Worm (Caenorhabditis elegans) whole organism, L1 larva: ENCODE data around the gene F44E2.3.

Experiments
- C04F5.9 ChIP-seq: sonication (generic microtip); optimal IDR thresholded peaks from 2 replicates; lab custom pipeline; 2016; ENCODE audit warnings: missing genetic modification characterization, missing compliant biosample characterization
- C16A3.4 ChIP-seq: fragments of 150-350 bp; optimal IDR thresholded peaks from 2 replicates; lab custom pipeline; 2014; ENCODE audit warnings: missing biosample characterization, missing genetic modification characterization
- aha-1 ChIP-seq: fragments of 150-350 bp; optimal IDR thresholded peaks from 2 replicates; lab custom pipeline; 2014; ENCODE audit warnings: missing biosample characterization, missing genetic modification characterization
- alr-1 ChIP-seq: fragments of 200-800 bp; sonication (Bioruptor generic); optimal IDR thresholded peaks from 2 replicates; lab custom pipeline; 2018; ENCODE audit warnings: borderline replicate concordance, mild to moderate bottlenecking, missing genetic modification characterization, missing compliant biosample characterization
- aly-2 ChIP-seq: fragments of 150-350 bp; optimal IDR thresholded peaks from 2 replicates; lab custom pipeline; 2014; ENCODE audit warnings: missing biosample characterization, missing genetic modification characterization
- ama-1 ChIP-seq: fragments of 150-350 bp; optimal IDR thresholded peaks from 2 replicates; lab custom pipeline; 2014
- blmp-1 ChIP-seq: fragments of 150-350 bp; optimal IDR thresholded peaks from 2 replicates; lab custom pipeline; 2014; ENCODE audit warnings: missing biosample characterization, missing genetic modification characterization
- ceh-63 ChIP-seq: fragments of 200-800 bp; sonication (Bioruptor generic); optimal IDR thresholded peaks from 2 replicates; lab custom pipeline; 2018; ENCODE audit warnings: mild to moderate bottlenecking, missing genetic modification characterization, missing compliant biosample characterization
- ceh-82 ChIP-seq, 3 experiments: fragments of 150-350 bp in 1 of 3; sonication (generic microtip) in 2 of 3; optimal IDR thresholded peaks; 2 replicates each; lab custom pipeline; 2014 to 2017; ENCODE audit warnings: missing biosample characterization in 3 of 3, missing genetic modification characterization in 3 of 3
- ces-1 ChIP-seq: fragments of 150-350 bp; optimal IDR thresholded peaks from 2 replicates; lab custom pipeline; 2014; ENCODE audit warnings: missing biosample characterization, missing genetic modification reagents, missing genetic modification characterization
- dpl-1 ChIP-seq, 3 experiments: fragments of 150-350 bp in 2 of 3; sonication (generic microtip) in 1 of 3; optimal IDR thresholded peaks; 2 replicates each; lab custom pipeline; 2014 to 2017; ENCODE audit warnings: missing biosample characterization in 3 of 3, missing genetic modification characterization in 3 of 3, missing genetic modification reagents in 3 of 3
- dsc-1 ChIP-seq: sonication (generic microtip); optimal IDR thresholded peaks from 2 replicates; lab custom pipeline; 2016; ENCODE audit warnings: mild to moderate bottlenecking, missing genetic modification characterization, missing compliant biosample characterization
- efl-1 ChIP-seq, 4 experiments: fragments of 150-350 bp; optimal IDR thresholded peaks in 3 of 4; peaks in 1 of 4; 1 replicate in 1 of 4; 2 replicates in 3 of 4; lab custom pipeline; 2014; ENCODE audit warnings: missing biosample characterization in 2 of 4, missing genetic modification characterization in 2 of 4, missing genetic modification reagents in 2 of 4
- egl-13 ChIP-seq: sonication (generic microtip); optimal IDR thresholded peaks from 2 replicates; lab custom pipeline; 2016; ENCODE audit warnings: missing genotype, missing genetic modification reagents, missing genetic modification characterization, missing compliant biosample characterization
- elt-2 ChIP-seq: sonication (generic microtip); optimal IDR thresholded peaks from 2 replicates; lab custom pipeline; 2016; ENCODE audit warnings: missing genetic modification characterization, mild to moderate bottlenecking, inconsistent platforms, missing compliant biosample characterization, missing genetic modification reagents
- elt-3 ChIP-seq, 6 experiments: fragments of 150-350 bp in 1 of 6; sonication (generic microtip); optimal IDR thresholded peaks; 2 replicates each; lab custom pipeline; 2017 to 2018; ENCODE audit warnings: missing biosample characterization in 6 of 6, missing genetic modification characterization in 6 of 6, inconsistent platforms in 1 of 6
- ets-5 ChIP-seq: fragments of 200-800 bp; sonication (Bioruptor generic); IDR thresholded peaks from 2 replicates; pipeline ENCODE4 v1.3.6; 2022; ENCODE audit warnings: missing genetic modification characterization, missing compliant biosample characterization
- fkh-10 ChIP-seq: sonication (generic microtip); optimal IDR thresholded peaks from 2 replicates; lab custom pipeline; 2017; ENCODE audit warnings: missing biosample characterization, missing genetic modification reagents, missing genetic modification characterization
- fos-1 ChIP-seq: fragments of 150-350 bp; optimal IDR thresholded peaks from 2 replicates; lab custom pipeline; 2014; ENCODE audit warnings: missing biosample characterization, missing genetic modification characterization
- hlh-4 ChIP-seq: sonication (generic microtip); optimal IDR thresholded peaks from 2 replicates; lab custom pipeline; 2016; ENCODE audit warnings: mild to moderate bottlenecking, missing genetic modification characterization, missing compliant biosample characterization
- hpl-2 ChIP-seq: fragments of 150-350 bp; optimal IDR thresholded peaks from 2 replicates; lab custom pipeline; 2014; ENCODE audit warnings: missing biosample characterization, missing genetic modification reagents, missing genetic modification characterization
- isw-1 ChIP-seq: fragments of 200-800 bp; sonication (Bioruptor generic); IDR thresholded peaks from 2 replicates; pipeline ENCODE4 v1.3.6; 2022; ENCODE audit warnings: missing genetic modification characterization, missing compliant biosample characterization
- lin-13 ChIP-seq: fragments of 150-350 bp; optimal IDR thresholded peaks from 2 replicates; lab custom pipeline; 2014; ENCODE audit warnings: missing biosample characterization, missing genetic modification reagents, missing genetic modification characterization
- lin-14 ChIP-seq: fragments of 200-800 bp; sonication (Bioruptor generic); optimal IDR thresholded peaks from 2 replicates; lab custom pipeline; 2018; ENCODE audit warnings: mild to moderate bottlenecking, missing genetic modification characterization, moderate library complexity, missing compliant biosample characterization
- lin-35 ChIP-seq, 2 experiments: fragments of 150-350 bp; optimal IDR thresholded peaks; 2 replicates each; lab custom pipeline; 2014; ENCODE audit warnings: missing biosample characterization in 2 of 2, missing genetic modification characterization in 2 of 2, missing genetic modification reagents in 2 of 2
- lir-3 ChIP-seq: sonication (generic microtip); optimal IDR thresholded peaks from 2 replicates; lab custom pipeline; 2016; ENCODE audit warnings: mild to moderate bottlenecking, missing genetic modification characterization, moderate library complexity, missing compliant biosample characterization; ENCODE audit not compliant: poor library complexity
- lsy-2 ChIP-seq, 2 experiments: fragments of 150-350 bp; optimal IDR thresholded peaks; 2 replicates each; lab custom pipeline; 2014; ENCODE audit warnings: missing biosample characterization in 2 of 2, missing genetic modification characterization in 2 of 2
- mdl-1 ChIP-seq, 2 experiments: fragments of 150-350 bp; optimal IDR thresholded peaks; 2 replicates each; lab custom pipeline; 2014 to 2017; ENCODE audit warnings: missing biosample characterization in 2 of 2, missing genetic modification characterization in 2 of 2, inconsistent platforms in 1 of 2
- mef-2 ChIP-seq: fragments of 150-350 bp; optimal IDR thresholded peaks from 2 replicates; lab custom pipeline; 2014; ENCODE audit warnings: missing biosample characterization, missing genetic modification characterization
- mep-1 ChIP-seq: fragments of 150-350 bp; optimal IDR thresholded peaks from 2 replicates; lab custom pipeline; 2014; ENCODE audit warnings: missing biosample characterization, missing genetic modification characterization
- nhr-11 ChIP-seq: fragments of 150-350 bp; optimal IDR thresholded peaks from 2 replicates; lab custom pipeline; 2014; ENCODE audit warnings: missing biosample characterization, missing genetic modification characterization
- nhr-12 ChIP-seq: sonication (generic microtip); optimal IDR thresholded peaks from 2 replicates; lab custom pipeline; 2017; ENCODE audit warnings: missing biosample characterization, missing genetic modification characterization
- nhr-237 ChIP-seq: fragments of 150-350 bp; optimal IDR thresholded peaks from 2 replicates; lab custom pipeline; 2014; ENCODE audit warnings: missing biosample characterization, missing genetic modification characterization
- nhr-28 ChIP-seq: fragments of 150-350 bp; optimal IDR thresholded peaks from 2 replicates; lab custom pipeline; 2014; ENCODE audit warnings: missing biosample characterization, missing genetic modification characterization
- nhr-47 ChIP-seq: sonication (generic microtip); optimal IDR thresholded peaks from 2 replicates; lab custom pipeline; 2016; ENCODE audit warnings: mild to moderate bottlenecking, missing genetic modification characterization, moderate library complexity, missing compliant biosample characterization
- nhr-90 ChIP-seq: sonication (generic microtip); optimal IDR thresholded peaks from 2 replicates; lab custom pipeline; 2016; ENCODE audit warnings: mild to moderate bottlenecking, missing genetic modification characterization, missing compliant biosample characterization; ENCODE audit not compliant: poor library complexity
- pag-3 ChIP-seq: sonication (generic microtip); optimal IDR thresholded peaks from 2 replicates; lab custom pipeline; 2017; ENCODE audit warnings: missing genetic modification characterization, mild to moderate bottlenecking, missing compliant biosample characterization, antibody characterized with exemption, borderline replicate concordance; ENCODE audit not compliant: insufficient read depth
- pax-3 ChIP-seq: fragments of 200-800 bp; sonication (Bioruptor generic); optimal IDR thresholded peaks from 2 replicates; lab custom pipeline; 2018; ENCODE audit warnings: mild to moderate bottlenecking, missing genetic modification characterization, moderate library complexity, missing compliant biosample characterization
- skn-1 ChIP-seq: fragments of 150-350 bp; optimal IDR thresholded peaks from 2 replicates; lab custom pipeline; 2014; ENCODE audit warnings: missing biosample characterization, missing genetic modification characterization
- sup-37 ChIP-seq: fragments of 200-800 bp; sonication (Bioruptor generic); optimal IDR thresholded peaks from 2 replicates; lab custom pipeline; 2018; ENCODE audit warnings: mild to moderate bottlenecking, missing genetic modification characterization, missing compliant biosample characterization
- swsn-7 ChIP-seq: sonication (generic microtip); optimal IDR thresholded peaks from 2 replicates; lab custom pipeline; 2016; ENCODE audit warnings: missing genetic modification characterization, missing compliant biosample characterization
- tlp-1 ChIP-seq: fragments of 150-350 bp; optimal IDR thresholded peaks from 2 replicates; lab custom pipeline; 2014; ENCODE audit warnings: missing biosample characterization, missing genetic modification characterization
- unc-62 ChIP-seq: fragments of 150-350 bp; optimal IDR thresholded peaks from 2 replicates; lab custom pipeline; 2014; ENCODE audit warnings: missing biosample characterization, missing genetic modification reagents, missing genetic modification characterization
- unc-98 ChIP-seq: fragments of 200-800 bp; sonication (Bioruptor generic); IDR thresholded peaks from 2 replicates; pipeline ENCODE4 v1.3.6; 2022; ENCODE audit warnings: missing genetic modification characterization, missing compliant biosample characterization
- vab-15 ChIP-seq: sonication (generic microtip); optimal IDR thresholded peaks from 2 replicates; lab custom pipeline; 2017; ENCODE audit warnings: missing genotype, mild to moderate bottlenecking, missing genetic modification characterization, missing compliant biosample characterization
- zip-4 ChIP-seq: fragments of 200-800 bp; sonication (Bioruptor generic); optimal IDR thresholded peaks from 2 replicates; lab custom pipeline; 2018; ENCODE audit warnings: mild to moderate bottlenecking, missing genetic modification characterization, moderate library complexity, missing compliant biosample characterization
- ztf-11 ChIP-seq, 2 experiments: sonication (generic microtip); optimal IDR thresholded peaks; 2 replicates each; lab custom pipeline; 2016 to 2017; ENCODE audit warnings: missing genetic modification characterization in 2 of 2, missing biosample characterization in 1 of 2, missing compliant biosample characterization in 1 of 2

The F44E2.3 gene

ce11 chrIII:8801864-8802818 is 27.0 kb downstream of the F44E2.3 start (continued):
- peak; percentile 98 for TF ChIP-seq mep-1 (tag; lab: Kevin White, UChicago)
- TF ChIP-seq ceh-82 (tag; optimal IDR thresholded peaks at IDR 0.05; lab: Kevin White, UChicago) = peak; percentile 69 to 96 (median 96)
- TF ChIP-seq fkh-10 (GFP tag; lab: Kevin White, UChicago) = peak; percentile 93
- peak; percentile 68 to 72 (median 70) for TF ChIP-seq dpl-1 (GFP tag; optimal IDR thresholded peaks at IDR 0.05; lab: Kevin White, UChicago)
- TF ChIP-seq lin-35 (GFP tag; optimal IDR thresholded peaks at IDR 0.05; lab: Kevin White, UChicago) = peak; percentile 72 to 91
- TF ChIP-seq isw-1 (GFP tag; lab: Robert Waterston, UW) = peak; percentile 82
- TF ChIP-seq ama-1 = peak; percentile 88
- peak; percentile 47 for TF ChIP-seq nhr-12 (tag; lab: Kevin White, UChicago)
- peak; percentile 86 for TF ChIP-seq vab-15 (tag; lab: Kevin White, UChicago)
- TF ChIP-seq C16A3.4 (tag; lab: Kevin White, UChicago) = peak; percentile 91
- peak; percentile 95 for TF ChIP-seq nhr-11 (tag; lab: Kevin White, UChicago)
- TF ChIP-seq ets-5 (GFP tag; lab: Robert Waterston, UW) = no peak
- peak in 1 of 2 experiments; percentile 83 for TF ChIP-seq ztf-11 (tag; optimal IDR thresholded peaks at IDR 0.05; lab: Kevin White, UChicago)
- peak; percentile 90 to 97 for TF ChIP-seq efl-1 (optimal IDR thresholded peaks at IDR 0.05; lab: Kevin White, UChicago)
- peak; percentile 70 to 97 for TF ChIP-seq efl-1 (GFP tag; optimal IDR thresholded peaks at IDR 0.05 in 1 of 2; lab: Kevin White, UChicago)
- TF ChIP-seq unc-62 (GFP tag; lab: Kevin White, UChicago) = peak; percentile 22
- peak; percentile 53; the same call in 1 of the 2 replicates for TF ChIP-seq unc-98
- TF ChIP-seq dsc-1 (tag; lab: Kevin White, UChicago) = peak; percentile 96
- TF ChIP-seq swsn-7 (tag; lab: Kevin White, UChicago) = peak; percentile 96
- TF ChIP-seq aly-2 (tag; lab: Kevin White, UChicago) = peak; percentile 55
- peak; percentile 95 for TF ChIP-seq nhr-90 (tag; lab: Kevin White, UChicago)
- peak; percentile 84 for TF ChIP-seq egl-13 (tag; lab: Kevin White, UChicago)
- TF ChIP-seq pax-3 (tag; lab: Kevin White, UChicago) = peak; percentile 83
- peak; percentile 95 for TF ChIP-seq fos-1 (tag; lab: Kevin White, UChicago)
- peak; percentile 92 for TF ChIP-seq aha-1 (tag; lab: Kevin White, UChicago)
- TF ChIP-seq ces-1 (GFP tag; lab: Kevin White, UChicago) = no peak
- TF ChIP-seq lsy-2 (tag; optimal IDR thresholded peaks at IDR 0.05; lab: Kevin White, UChicago) = peak; percentile 93 to 96
- TF ChIP-seq C04F5.9 (tag; lab: Kevin White, UChicago) = peak; percentile 65
- TF ChIP-seq elt-2 (tag; lab: Kevin White, UChicago) = peak; percentile 90
- peak; percentile 87 for TF ChIP-seq sup-37 (GFP tag; lab: Kevin White, UChicago)
- TF ChIP-seq lin-13 = peak; percentile 95
- peak; percentile 91 for TF ChIP-seq skn-1 (tag; lab: Kevin White, UChicago)
- peak; percentile 95 for TF ChIP-seq nhr-47 (tag; lab: Kevin White, UChicago)
- TF ChIP-seq tlp-1 (tag; lab: Kevin White, UChicago) = no peak
- TF ChIP-seq lin-14 (GFP tag; lab: Kevin White, UChicago) = peak; percentile 99
- no peak for TF ChIP-seq alr-1 (tag; lab: Kevin White, UChicago)
- TF ChIP-seq blmp-1 (tag; lab: Kevin White, UChicago) = peak; percentile 85
- peak; percentile 81 for TF ChIP-seq nhr-237 (tag; lab: Kevin White, UChicago)
- TF ChIP-seq zip-4 (GFP tag; lab: Kevin White, UChicago) = peak; percentile 71
- TF ChIP-seq mdl-1 (tag; optimal IDR thresholded peaks at IDR 0.05; lab: Kevin White, UChicago) = peak; percentile 73 to 96
- TF ChIP-seq mef-2 (tag; lab: Kevin White, UChicago) = peak; percentile 94
- peak; percentile 81 for TF ChIP-seq lir-3 (tag; lab: Kevin White, UChicago)
- peak; percentile 92 for TF ChIP-seq hpl-2 (GFP tag; lab: Kevin White, UChicago)
- no peak for TF ChIP-seq pag-3 (tag; lab: Kevin White, UChicago)
- TF ChIP-seq ceh-63 (GFP tag; lab: Kevin White, UChicago) = no peak
- TF ChIP-seq nhr-28 (tag; lab: Kevin White, UChicago) = peak; percentile 76
- TF ChIP-seq hlh-4 (tag; lab: Kevin White, UChicago) = no peak
- TF ChIP-seq elt-3 (tag; optimal IDR thresholded peaks at IDR 0.05; lab: Kevin White, UChicago) = peak in 4 of 6 experiments; percentile 36 to 91 (median 60)
- TF ChIP-seq, all 84 proteins: peak for 69
